Fruit fly (Drosophila melanogaster) whole organism, embryonic: ENCODE measurements around the gene Sec15.
A peak's percentile ranks its signal among the peaks of the same experiment; 100 is the strongest.

Source experiments
- Atf3 ChIP-seq: fragments of 200-800 bp; sonication (Bioruptor generic); optimal IDR thresholded peaks from 3 replicates; lab custom pipeline; 2016; ENCODE audit warnings: missing biosample characterization, missing genetic modification characterization
- Awh ChIP-seq: fragments of 200-800 bp; sonication (Bioruptor generic); IDR thresholded peaks from 2 replicates; pipeline ENCODE4, ENCODE4 v1.3.6; 2022; ENCODE audit warnings: missing biosample characterization, missing genetic modification characterization
- B-H1 ChIP-seq: fragments of 200-800 bp; sonication (Bioruptor generic); IDR thresholded peaks from 3 replicates; pipeline ENCODE4 v1.3.6; 2022; ENCODE audit warnings: missing biosample characterization, missing genetic modification characterization
- CG10979 ChIP-seq: fragments of 200-800 bp; sonication (Bioruptor generic); optimal IDR thresholded peaks from 2 replicates; lab custom pipeline; 2018; ENCODE audit warnings: missing biosample characterization, mild to moderate bottlenecking, missing genetic modification characterization, moderate library complexity
- CG11695 ChIP-seq: fragments of 200-800 bp; sonication (Bioruptor generic); IDR thresholded peaks from 3 replicates; pipeline ENCODE4 v1.3.6; 2022; ENCODE audit warnings: missing biosample characterization, missing genetic modification characterization
- CG12236 ChIP-seq: fragments of 200-800 bp; sonication (Bioruptor generic); optimal IDR thresholded peaks from 2 replicates; lab custom pipeline; 2016; ENCODE audit warnings: missing biosample characterization, missing genetic modification characterization
- CG13123 ChIP-seq: fragments of 200-800 bp; sonication (Bioruptor generic); optimal IDR thresholded peaks from 2 replicates; lab custom pipeline; 2016; ENCODE audit warnings: missing biosample characterization, missing genetic modification characterization
- CG13775 ChIP-seq: fragments of 200-800 bp; sonication (Bioruptor generic); optimal IDR thresholded peaks from 3 replicates; lab custom pipeline; 2017; ENCODE audit warnings: missing biosample characterization, mild to moderate bottlenecking, missing genetic modification characterization
- CG14965 ChIP-seq: fragments of 200-800 bp; sonication (Bioruptor generic); optimal IDR thresholded peaks from 2 replicates; lab custom pipeline; 2016; ENCODE audit warnings: missing biosample characterization, missing genetic modification characterization, borderline replicate concordance
- CG17186 ChIP-seq: fragments of 200-800 bp; sonication (Bioruptor generic); optimal IDR thresholded peaks from 3 replicates; lab custom pipeline; 2017; ENCODE audit warnings: missing biosample characterization, missing genetic modification reagents, missing genetic modification characterization
- CG18476 ChIP-seq: fragments of 200-800 bp; sonication (Bioruptor generic); optimal IDR thresholded peaks from 2 replicates; lab custom pipeline; 2016; ENCODE audit warnings: missing biosample characterization, mild to moderate bottlenecking, missing genetic modification characterization
- CG2199 ChIP-seq: fragments of 200-800 bp; sonication (Bioruptor generic); IDR thresholded peaks from 3 replicates; pipeline ENCODE4 v1.3.6; 2022; ENCODE audit warnings: missing biosample characterization, missing genetic modification characterization
- CG2678 ChIP-seq: fragments of 200-800 bp; sonication (Bioruptor generic); optimal IDR thresholded peaks from 3 replicates; lab custom pipeline; 2019; ENCODE audit warnings: missing biosample characterization, mild to moderate bottlenecking, missing genetic modification characterization, moderate library complexity
- CG30431 ChIP-seq: fragments of 200-800 bp; sonication (Bioruptor generic); optimal IDR thresholded peaks from 2 replicates; lab custom pipeline; 2017; ENCODE audit warnings: missing biosample characterization, missing genetic modification characterization
- CG32767 ChIP-seq: fragments of 200-800 bp; sonication (Bioruptor generic); IDR thresholded peaks from 2 replicates; pipeline ENCODE4 v1.3.6; 2022; ENCODE audit warnings: missing biosample characterization, missing genetic modification characterization
- CG4617 ChIP-seq: fragments of 200-800 bp; sonication (Bioruptor generic); optimal IDR thresholded peaks from 3 replicates; lab custom pipeline; 2016; ENCODE audit warnings: missing biosample characterization, missing genetic modification characterization, borderline replicate concordance
- CG4730 ChIP-seq: fragments of 200-800 bp; sonication (Bioruptor generic); IDR thresholded peaks from 2 replicates; pipeline ENCODE4 v1.3.6; 2022; ENCODE audit warnings: missing biosample characterization, missing genetic modification characterization
- CG6654 ChIP-seq: fragments of 200-800 bp; sonication (Bioruptor generic); optimal IDR thresholded peaks from 2 replicates; lab custom pipeline; 2017; ENCODE audit warnings: missing biosample characterization, mild to moderate bottlenecking, missing genetic modification characterization
- CG7745 ChIP-seq: fragments of 200-800 bp; sonication (Bioruptor generic); optimal IDR thresholded peaks from 2 replicates; lab custom pipeline; 2018; ENCODE audit warnings: missing biosample characterization, mild to moderate bottlenecking, missing genetic modification characterization, moderate library complexity
- CG7786 ChIP-seq: fragments of 200-800 bp; sonication (Bioruptor generic); optimal IDR thresholded peaks from 2 replicates; lab custom pipeline; 2016; ENCODE audit warnings: missing biosample characterization, missing genetic modification characterization
- CG7963 ChIP-seq: fragments of 200-800 bp; sonication (Bioruptor generic); IDR thresholded peaks from 3 replicates; pipeline ENCODE4 v1.3.6; 2022; ENCODE audit warnings: missing biosample characterization, missing genetic modification characterization; ENCODE audit not compliant: partially characterized antibody
- CG9437 ChIP-seq: fragments of 200-800 bp; sonication (Bioruptor generic); optimal IDR thresholded peaks from 2 replicates; lab custom pipeline; 2018; ENCODE audit warnings: missing biosample characterization, mild to moderate bottlenecking, missing genetic modification characterization
- CTCF ChIP-seq: fragments of 200-800 bp; sonication (Bioruptor generic); optimal IDR thresholded peaks from 2 replicates; lab custom pipeline; 2017; ENCODE audit warnings: missing biosample characterization, mild to moderate bottlenecking, missing genetic modification characterization, moderate library complexity
- Dad ChIP-seq: fragments of 200-800 bp; sonication (Bioruptor generic); optimal IDR thresholded peaks from 3 replicates; lab custom pipeline; 2016; ENCODE audit warnings: missing biosample characterization, missing genetic modification characterization
- Dll ChIP-seq: fragments of 200-800 bp; sonication (Bioruptor generic); IDR thresholded peaks from 4 replicates; pipeline ENCODE4 v1.3.6; 2022; ENCODE audit warnings: missing biosample characterization, missing genetic modification characterization; ENCODE audit not compliant: partially characterized antibody
- Fer1 ChIP-seq: fragments of 200-800 bp; sonication (Bioruptor generic); optimal IDR thresholded peaks from 2 replicates; lab custom pipeline; 2017; ENCODE audit warnings: missing biosample characterization, mild to moderate bottlenecking, missing genetic modification characterization
- Gug ChIP-seq: fragments of 200-800 bp; sonication (Bioruptor generic); IDR thresholded peaks from 4 replicates; pipeline ENCODE4 v1.3.6; 2022; ENCODE audit warnings: missing biosample characterization, missing genetic modification characterization
- HLHmδ ChIP-seq: fragments of 200-800 bp; sonication (Bioruptor generic); optimal IDR thresholded peaks from 2 replicates; lab custom pipeline; 2018; ENCODE audit warnings: missing biosample characterization, mild to moderate bottlenecking, missing genetic modification characterization, moderate library complexity
- Nf-YC ChIP-seq: fragments of 200-800 bp; optimal IDR thresholded peaks from 3 replicates; lab custom pipeline; 2019; ENCODE audit warnings: missing biosample characterization, mild to moderate bottlenecking, missing genetic modification characterization, moderate library complexity
- Rfx ChIP-seq: fragments of 200-800 bp; sonication (Bioruptor generic); IDR thresholded peaks from 2 replicates; pipeline ENCODE4 v1.3.6; 2022; ENCODE audit warnings: missing biosample characterization, missing genetic modification characterization
- Taf1 ChIP-seq: fragments of 200-800 bp; sonication (Bioruptor generic); IDR thresholded peaks from 2 replicates; pipeline ENCODE4 v1.3.6; 2022; ENCODE audit warnings: missing biosample characterization, missing genetic modification characterization
- YL-1 ChIP-seq: fragments of 200-800 bp; sonication (Bioruptor generic); optimal IDR thresholded peaks from 3 replicates; lab custom pipeline; 2017; ENCODE audit warnings: missing biosample characterization, mild to moderate bottlenecking, missing genetic modification characterization
- amos ChIP-seq: fragments of 200-800 bp; sonication (Bioruptor generic); IDR thresholded peaks from 2 replicates; pipeline ENCODE4 v1.3.6; 2022; ENCODE audit warnings: missing biosample characterization, missing genetic modification characterization; ENCODE audit not compliant: partially characterized antibody
- ato ChIP-seq: fragments of 200-800 bp; sonication (Bioruptor generic); IDR thresholded peaks from 2 replicates; pipeline ENCODE4 v1.3.6; 2022; ENCODE audit warnings: missing biosample characterization, missing genetic modification characterization; ENCODE audit not compliant: partially characterized antibody
- bcd ChIP-seq: fragments of 200-800 bp; sonication (Bioruptor generic); optimal IDR thresholded peaks from 2 replicates; lab custom pipeline; 2017; ENCODE audit warnings: missing biosample characterization, mild to moderate bottlenecking, missing genetic modification characterization
- btn ChIP-seq: fragments of 200-800 bp; sonication (Bioruptor generic); optimal IDR thresholded peaks from 2 replicates; lab custom pipeline; 2016; ENCODE audit warnings: missing biosample characterization, missing genetic modification characterization
- chn ChIP-seq: fragments of 200-800 bp; sonication (Bioruptor generic); optimal IDR thresholded peaks from 2 replicates; lab custom pipeline; 2016; ENCODE audit warnings: missing biosample characterization, missing genetic modification characterization
- crc ChIP-seq: fragments of 200-800 bp; sonication (Bioruptor generic); optimal IDR thresholded peaks from 2 replicates; lab custom pipeline; 2016; ENCODE audit warnings: missing biosample characterization, missing genetic modification characterization
- danr ChIP-seq: fragments of 200-800 bp; sonication (Bioruptor generic); IDR thresholded peaks from 2 replicates; pipeline ENCODE4 v1.3.6; 2022; ENCODE audit warnings: missing biosample characterization, missing genetic modification characterization
- ftz-f1 ChIP-seq: fragments of 200-800 bp; sonication (Bioruptor generic); optimal IDR thresholded peaks from 2 replicates; lab custom pipeline; 2016; ENCODE audit warnings: missing biosample characterization, missing genetic modification characterization
- hbn ChIP-seq: fragments of 200-800 bp; sonication (Bioruptor generic); IDR thresholded peaks from 2 replicates; pipeline ENCODE4 v1.3.6; 2022; ENCODE audit warnings: missing biosample characterization, missing genetic modification characterization; ENCODE audit not compliant: partially characterized antibody
- otp ChIP-seq: fragments of 200-800 bp; sonication (Bioruptor generic); IDR thresholded peaks from 3 replicates; pipeline ENCODE4, ENCODE4 v1.3.6; 2022; ENCODE audit warnings: missing biosample characterization, missing genetic modification characterization
- sd ChIP-seq: fragments of 200-800 bp; sonication (Bioruptor generic); optimal IDR thresholded peaks from 3 replicates; lab custom pipeline; 2018; ENCODE audit warnings: missing biosample characterization, mild to moderate bottlenecking, missing genetic modification characterization, moderate library complexity
- sens-2 ChIP-seq: fragments of 200-800 bp; sonication (Bioruptor generic); IDR thresholded peaks from 2 replicates; pipeline ENCODE4 v1.3.6; 2022; ENCODE audit warnings: missing biosample characterization, missing genetic modification characterization
- slbo ChIP-seq: fragments of 200-800 bp; sonication (Bioruptor generic); IDR thresholded peaks from 2 replicates; pipeline ENCODE4 v1.3.6; 2022; ENCODE audit warnings: missing biosample characterization, missing genetic modification characterization
- sob ChIP-seq: fragments of 200-800 bp; sonication (Bioruptor generic); IDR thresholded peaks from 2 replicates; pipeline ENCODE4 v1.3.6; 2022; ENCODE audit warnings: missing biosample characterization, missing genetic modification characterization
- tap ChIP-seq: fragments of 200-800 bp; optimal IDR thresholded peaks from 3 replicates; lab custom pipeline; 2019; ENCODE audit warnings: missing biosample characterization, mild to moderate bottlenecking, missing genetic modification characterization, moderate library complexity
- tio ChIP-seq: fragments of 200-800 bp; sonication (Bioruptor generic); optimal IDR thresholded peaks from 2 replicates; lab custom pipeline; 2017; ENCODE audit warnings: missing biosample characterization, missing genetic modification characterization, inconsistent platforms
- ttk ChIP-seq: fragments of 200-800 bp; sonication (Bioruptor generic); IDR thresholded peaks from 2 replicates; pipeline ENCODE4 v2.1.2; 2022; ENCODE audit warnings: missing biosample characterization, missing genetic modification characterization

The Sec15 gene

dm6 chr3R:21116057-21116456, 8.3 kb upstream of the Sec15 start, which contains the start of gene ppan (continued):
- TF ChIP-seq CG6654 (GFP tag; lab: Kevin White, UChicago), result no peak
- TF ChIP-seq amos (GFP tag; lab: Robert Waterston, UW), result peak; percentile 36; the same call in 1 of the 2 replicates
- no peak for TF ChIP-seq hbn (GFP tag; lab: Robert Waterston, UW)
- TF ChIP-seq Gug, result no peak
- TF ChIP-seq CG7745 (tag; lab: Kevin White, UChicago), result no peak

dm6 chr3R:21112742-21113465, 5.1 kb upstream of the Sec15 start:
- TF ChIP-seq ato (GFP tag; lab: Robert Waterston, UW) (no peak), CG2199 (GFP tag; lab: Robert Waterston, UW) (peak; percentile 70; the same call in 1 of the 3 replicates), CG11695 (GFP tag; lab: Robert Waterston, UW) (peak; percentile 91), ttk (GFP tag; lab: Robert Waterston, UW) (peak; percentile 75), sob (GFP tag; lab: Robert Waterston, UW) (peak; percentile 89), Dad (GFP tag; lab: Kevin White, UChicago) (peak; percentile 72), sd (tag; lab: Kevin White, UChicago) (peak; percentile 81), CG9437 (GFP tag; lab: Kevin White, UChicago) (peak; percentile 76), chn (GFP tag; lab: Kevin White, UChicago) (peak; percentile 80), CG4730 (peak; percentile 85), Atf3 (GFP tag; lab: Kevin White, UChicago) (peak; percentile 77), HLHmδ (GFP tag; lab: Kevin White, UChicago) (no peak), otp (GFP tag; lab: Robert Waterston, UW) (peak; percentile 87), ftz-f1 (GFP tag; lab: Kevin White, UChicago) (no peak), bcd (GFP tag; lab: Kevin White, UChicago) (peak; percentile 78), Awh (GFP tag; lab: Robert Waterston, UW) (peak; percentile 89), Taf1 (GFP tag; lab: Robert Waterston, UW) (peak; percentile 52), CG18476 (GFP tag; lab: Kevin White, UChicago) (peak; percentile 80), slbo (GFP tag; lab: Robert Waterston, UW) (peak; percentile 92), Rfx (GFP tag; lab: Robert Waterston, UW) (peak; percentile 94), btn (GFP tag; lab: Kevin White, UChicago) (peak; percentile 87), CG2678 (tag; lab: Kevin White, UChicago) (no peak), Fer1 (peak; percentile 91), sens-2 (GFP tag; lab: Robert Waterston, UW) (peak; percentile 73), CG17186 (GFP tag; lab: Kevin White, UChicago) (peak; percentile 58), B-H1 (GFP tag; lab: Robert Waterston, UW) (peak; percentile 86), CG12236 (GFP tag; lab: Kevin White, UChicago) (peak; percentile 88), CTCF (GFP tag; lab: Kevin White, UChicago) (peak; percentile 28), CG7963 (GFP tag; lab: Robert Waterston, UW) (no peak), danr (GFP tag; lab: Robert Waterston, UW) (peak; percentile 64), CG7786 (GFP tag; lab: Kevin White, UChicago) (peak; percentile 91), CG4617 (GFP tag; lab: Kevin White, UChicago) (peak; percentile 66), CG13123 (GFP tag; lab: Kevin White, UChicago) (peak; percentile 80), CG14965 (GFP tag; lab: Kevin White, UChicago) (peak; percentile 66), Nf-YC (peak; percentile 86), Dll (GFP tag; lab: Robert Waterston, UW) (no peak), YL-1 (GFP tag; lab: Kevin White, UChicago) (peak; percentile 45), CG13775 (GFP tag; lab: Kevin White, UChicago) (peak; percentile 72), crc (peak; percentile 83), CG32767 (peak; percentile 71; the same call in 1 of the 2 replicates), CG10979 (tag; lab: Kevin White, UChicago) (peak; percentile 85), tio (GFP tag; lab: Kevin White, UChicago) (peak; percentile 84), tap (tag; lab: Kevin White, UChicago) (peak; percentile 90), CG30431 (GFP tag; lab: Kevin White, UChicago) (peak; percentile 78)
